Worm (Caenorhabditis elegans) whole organism, L1 larva: ENCODE results near the gene cdc-25.3.

Experiments used
- F16B12.6 ChIP-seq: fragments of 150-350 bp; optimal IDR thresholded peaks from 2 replicates; lab custom pipeline; 2014; ENCODE audit warnings: missing biosample characterization, missing genetic modification characterization
- Y116A8C.19 ChIP-seq: sonication (generic microtip); optimal IDR thresholded peaks from 2 replicates; lab custom pipeline; 2016; ENCODE audit warnings: missing compliant biosample characterization, missing genetic modification characterization, borderline replicate concordance
- aly-2 ChIP-seq: fragments of 150-350 bp; optimal IDR thresholded peaks from 2 replicates; lab custom pipeline; 2014; ENCODE audit warnings: missing biosample characterization, missing genetic modification characterization
- ama-1 ChIP-seq: fragments of 150-350 bp; optimal IDR thresholded peaks from 2 replicates; lab custom pipeline; 2014
- blmp-1 ChIP-seq: fragments of 150-350 bp; optimal IDR thresholded peaks from 2 replicates; lab custom pipeline; 2014; ENCODE audit warnings: missing biosample characterization, missing genetic modification characterization
- ceh-63 ChIP-seq: fragments of 200-800 bp; sonication (Bioruptor generic); optimal IDR thresholded peaks from 2 replicates; lab custom pipeline; 2018; ENCODE audit warnings: mild to moderate bottlenecking, missing genetic modification characterization, missing compliant biosample characterization
- ceh-82 ChIP-seq, 3 experiments: fragments of 150-350 bp in 1 of 3; sonication (generic microtip) in 2 of 3; optimal IDR thresholded peaks; 2 replicates each; lab custom pipeline; 2014 to 2017; ENCODE audit warnings: missing biosample characterization in 3 of 3, missing genetic modification characterization in 3 of 3
- ceh-88 ChIP-seq: fragments of 200-800 bp; sonication (Bioruptor generic); IDR thresholded peaks from 2 replicates; pipeline ENCODE4 v1.3.6; 2022; ENCODE audit warnings: missing genetic modification characterization, missing compliant biosample characterization
- dpl-1 ChIP-seq, 3 experiments: fragments of 150-350 bp in 2 of 3; sonication (generic microtip) in 1 of 3; optimal IDR thresholded peaks; 2 replicates each; lab custom pipeline; 2014 to 2017; ENCODE audit warnings: missing biosample characterization in 3 of 3, missing genetic modification characterization in 3 of 3, missing genetic modification reagents in 3 of 3
- efl-1 ChIP-seq, 4 experiments: fragments of 150-350 bp; optimal IDR thresholded peaks in 3 of 4; peaks in 1 of 4; 1 replicate in 1 of 4; 2 replicates in 3 of 4; lab custom pipeline; 2014; ENCODE audit warnings: missing biosample characterization in 2 of 4, missing genetic modification characterization in 2 of 4, missing genetic modification reagents in 2 of 4
- efl-3 ChIP-seq: fragments of 200-800 bp; sonication (Bioruptor generic); optimal IDR thresholded peaks from 2 replicates; lab custom pipeline; 2018; ENCODE audit warnings: mild to moderate bottlenecking, missing genetic modification characterization, missing compliant biosample characterization
- egl-27 ChIP-seq, 2 experiments: fragments of 150-350 bp in 1 of 2; sonication (generic microtip); optimal IDR thresholded peaks; 3 replicates each; lab custom pipeline; 2017 to 2018; ENCODE audit warnings: missing biosample characterization in 2 of 2, missing genetic modification characterization in 2 of 2, missing genetic modification reagents in 2 of 2
- elt-2 ChIP-seq: sonication (generic microtip); optimal IDR thresholded peaks from 2 replicates; lab custom pipeline; 2016; ENCODE audit warnings: missing genetic modification characterization, mild to moderate bottlenecking, inconsistent platforms, missing compliant biosample characterization, missing genetic modification reagents
- elt-3 ChIP-seq, 6 experiments: fragments of 150-350 bp in 1 of 6; sonication (generic microtip); optimal IDR thresholded peaks; 2 replicates each; lab custom pipeline; 2017 to 2018; ENCODE audit warnings: missing biosample characterization in 6 of 6, missing genetic modification characterization in 6 of 6, inconsistent platforms in 1 of 6
- ets-5 ChIP-seq: fragments of 200-800 bp; sonication (Bioruptor generic); IDR thresholded peaks from 2 replicates; pipeline ENCODE4 v1.3.6; 2022; ENCODE audit warnings: missing genetic modification characterization, missing compliant biosample characterization
- fkh-10 ChIP-seq: sonication (generic microtip); optimal IDR thresholded peaks from 2 replicates; lab custom pipeline; 2017; ENCODE audit warnings: missing biosample characterization, missing genetic modification reagents, missing genetic modification characterization
- fkh-8 ChIP-seq: sonication (generic microtip); optimal IDR thresholded peaks from 2 replicates; lab custom pipeline; 2016; ENCODE audit warnings: mild to moderate bottlenecking, missing genetic modification characterization, missing compliant biosample characterization
- grh-1 ChIP-seq: fragments of 200-800 bp; sonication (Bioruptor generic); IDR thresholded peaks from 2 replicates; pipeline ENCODE4 v1.3.6; 2022; ENCODE audit warnings: missing genetic modification reagents, missing genetic modification characterization, missing compliant biosample characterization
- hlh-17 ChIP-seq: fragments of 200-800 bp; sonication (Bioruptor generic); optimal IDR thresholded peaks from 2 replicates; lab custom pipeline; 2018; ENCODE audit warnings: missing genetic modification characterization, mild to moderate bottlenecking, missing compliant biosample characterization, moderate library complexity, borderline replicate concordance
- isw-1 ChIP-seq: fragments of 200-800 bp; sonication (Bioruptor generic); IDR thresholded peaks from 2 replicates; pipeline ENCODE4 v1.3.6; 2022; ENCODE audit warnings: missing genetic modification characterization, missing compliant biosample characterization
- lin-13 ChIP-seq: fragments of 150-350 bp; optimal IDR thresholded peaks from 2 replicates; lab custom pipeline; 2014; ENCODE audit warnings: missing biosample characterization, missing genetic modification reagents, missing genetic modification characterization
- lin-14 ChIP-seq: fragments of 200-800 bp; sonication (Bioruptor generic); optimal IDR thresholded peaks from 2 replicates; lab custom pipeline; 2018; ENCODE audit warnings: mild to moderate bottlenecking, missing genetic modification characterization, moderate library complexity, missing compliant biosample characterization
- lin-15B ChIP-seq: fragments of 150-350 bp; sonication (generic microtip); optimal IDR thresholded peaks from 3 replicates; lab custom pipeline; 2014; ENCODE audit warnings: missing biosample characterization, missing genetic modification characterization
- lin-35 ChIP-seq, 2 experiments: fragments of 150-350 bp; optimal IDR thresholded peaks; 2 replicates each; lab custom pipeline; 2014; ENCODE audit warnings: missing biosample characterization in 2 of 2, missing genetic modification characterization in 2 of 2, missing genetic modification reagents in 2 of 2
- lir-3 ChIP-seq: sonication (generic microtip); optimal IDR thresholded peaks from 2 replicates; lab custom pipeline; 2016; ENCODE audit warnings: mild to moderate bottlenecking, missing genetic modification characterization, moderate library complexity, missing compliant biosample characterization; ENCODE audit not compliant: poor library complexity
- lsy-2 ChIP-seq, 2 experiments: fragments of 150-350 bp; optimal IDR thresholded peaks; 2 replicates each; lab custom pipeline; 2014; ENCODE audit warnings: missing biosample characterization in 2 of 2, missing genetic modification characterization in 2 of 2
- mef-2 ChIP-seq: fragments of 150-350 bp; optimal IDR thresholded peaks from 2 replicates; lab custom pipeline; 2014; ENCODE audit warnings: missing biosample characterization, missing genetic modification characterization
- nhr-11 ChIP-seq: fragments of 150-350 bp; optimal IDR thresholded peaks from 2 replicates; lab custom pipeline; 2014; ENCODE audit warnings: missing biosample characterization, missing genetic modification characterization
- nhr-19 ChIP-seq: fragments of 200-800 bp; sonication (Bioruptor generic); conservative IDR thresholded peaks from 2 replicates; pipeline ENCODE4 v1.3.6; 2022; ENCODE audit warnings: missing genetic modification characterization, missing compliant biosample characterization
- nhr-20 ChIP-seq: sonication (generic microtip); optimal IDR thresholded peaks from 2 replicates; lab custom pipeline; 2016; ENCODE audit warnings: mild to moderate bottlenecking, missing genetic modification characterization, missing compliant biosample characterization
- nhr-47 ChIP-seq: sonication (generic microtip); optimal IDR thresholded peaks from 2 replicates; lab custom pipeline; 2016; ENCODE audit warnings: mild to moderate bottlenecking, missing genetic modification characterization, moderate library complexity, missing compliant biosample characterization
- nhr-71 ChIP-seq: sonication (generic microtip); optimal IDR thresholded peaks from 2 replicates; lab custom pipeline; 2016; ENCODE audit warnings: mild to moderate bottlenecking, missing genetic modification characterization, moderate library complexity, missing compliant biosample characterization
- nhr-76 ChIP-seq: sonication (generic microtip); optimal IDR thresholded peaks from 2 replicates; lab custom pipeline; 2017; ENCODE audit warnings: missing biosample characterization, missing genetic modification characterization
- nhr-77 ChIP-seq: fragments of 150-350 bp; optimal IDR thresholded peaks from 2 replicates; lab custom pipeline; 2014; ENCODE audit warnings: missing biosample characterization, missing genetic modification characterization
- rnt-1 ChIP-seq: sonication (generic microtip); optimal IDR thresholded peaks from 2 replicates; lab custom pipeline; 2016; ENCODE audit warnings: mild to moderate bottlenecking, missing genetic modification characterization, moderate library complexity, missing compliant biosample characterization
- skn-1 ChIP-seq: fragments of 150-350 bp; optimal IDR thresholded peaks from 2 replicates; lab custom pipeline; 2014; ENCODE audit warnings: missing biosample characterization, missing genetic modification characterization
- snpc-4 ChIP-seq: fragments of 150-350 bp; optimal IDR thresholded peaks from 2 replicates; lab custom pipeline; 2014; ENCODE audit warnings: missing biosample characterization, missing genetic modification characterization
- snu-23 ChIP-seq: sonication (generic microtip); optimal IDR thresholded peaks from 2 replicates; lab custom pipeline; 2016; ENCODE audit warnings: missing genetic modification characterization, missing compliant biosample characterization
- sox-4 ChIP-seq: sonication (generic microtip); optimal IDR thresholded peaks from 2 replicates; lab custom pipeline; 2016; ENCODE audit warnings: missing genetic modification characterization, missing compliant biosample characterization
- sup-37 ChIP-seq: fragments of 200-800 bp; sonication (Bioruptor generic); optimal IDR thresholded peaks from 2 replicates; lab custom pipeline; 2018; ENCODE audit warnings: mild to moderate bottlenecking, missing genetic modification characterization, missing compliant biosample characterization
- swsn-7 ChIP-seq: sonication (generic microtip); optimal IDR thresholded peaks from 2 replicates; lab custom pipeline; 2016; ENCODE audit warnings: missing genetic modification characterization, missing compliant biosample characterization
- tbx-2 ChIP-seq: sonication (generic microtip); optimal IDR thresholded peaks from 2 replicates; lab custom pipeline; 2016; ENCODE audit warnings: missing genetic modification characterization, missing compliant biosample characterization
- unc-30 ChIP-seq: sonication (generic microtip); optimal IDR thresholded peaks from 2 replicates; lab custom pipeline; 2017; ENCODE audit warnings: missing biosample characterization, missing genetic modification characterization
- unc-62 ChIP-seq: fragments of 150-350 bp; optimal IDR thresholded peaks from 2 replicates; lab custom pipeline; 2014; ENCODE audit warnings: missing biosample characterization, missing genetic modification reagents, missing genetic modification characterization
- xbp-1 ChIP-seq: sonication (generic microtip); optimal IDR thresholded peaks from 2 replicates; lab custom pipeline; 2016; ENCODE audit warnings: missing genetic modification characterization, missing compliant biosample characterization
- zag-1 ChIP-seq: fragments of 150-350 bp; optimal IDR thresholded peaks from 2 replicates; lab custom pipeline; 2014; ENCODE audit warnings: missing biosample characterization, missing genetic modification characterization
- ztf-11 ChIP-seq, 2 experiments: sonication (generic microtip); optimal IDR thresholded peaks; 2 replicates each; lab custom pipeline; 2016 to 2017; ENCODE audit warnings: missing genetic modification characterization in 2 of 2, missing biosample characterization in 1 of 2, missing compliant biosample characterization in 1 of 2
- ztf-4 ChIP-seq: fragments of 150-350 bp; optimal IDR thresholded peaks from 2 replicates; lab custom pipeline; 2014; ENCODE audit warnings: missing biosample characterization, missing genetic modification characterization

The cdc-25.3 gene

ce11 chrIII:8944357-8944756 is 26.6 kb upstream of the cdc-25.3 start, which contains the start of gene dhrr-1:
TSS of gene dhrr-1 (plus strand) at chrIII:8944657.
- TF ChIP-seq nhr-71 (tag; lab: Kevin White, UChicago) (no peak), lin-15B (tag; lab: Kevin White, UChicago) (no peak), ceh-82 (tag; optimal IDR thresholded peaks at IDR 0.05; lab: Kevin White, UChicago) (no peak), unc-30 (no peak), nhr-76 (tag; lab: Kevin White, UChicago) (no peak), ama-1 (lab: Kevin White, UChicago) (no peak), efl-1 (optimal IDR thresholded peaks at IDR 0.05; lab: Kevin White, UChicago) (no peak), efl-1 (GFP tag; optimal IDR thresholded peaks at IDR 0.05 in 1 of 2; lab: Kevin White, UChicago) (peak in 1 of 2 experiments; percentile 84), fkh-8 (tag; lab: Kevin White, UChicago) (no peak)
- TF ChIP-seq, all 84 proteins: peak for 1

ce11 chrIII:8937571-8937970 is 19.8 kb upstream of the cdc-25.3 start:
- TF ChIP-seq aly-2 (tag; lab: Kevin White, UChicago) (peak; percentile 27), swsn-7 (tag; lab: Kevin White, UChicago) (peak; percentile 76), efl-3 (GFP tag; lab: Kevin White, UChicago) (no peak), rnt-1 (tag; lab: Kevin White, UChicago) (peak; percentile 86), unc-30 (no peak), hlh-17 (GFP tag; lab: Kevin White, UChicago) (no peak), nhr-19 (GFP tag; lab: Robert Waterston, UW) (peak; percentile 76), snpc-4 (tag; lab: Kevin White, UChicago) (peak; percentile 52), nhr-20 (tag; lab: Kevin White, UChicago) (peak; percentile 79), blmp-1 (peak; percentile 12), zag-1 (tag; lab: Kevin White, UChicago) (peak; percentile 7), nhr-76 (tag; lab: Kevin White, UChicago) (no peak), lin-14 (peak; percentile 77), ztf-4 (tag; lab: Kevin White, UChicago) (peak; percentile 38), nhr-47 (tag; lab: Kevin White, UChicago) (peak; percentile 83), elt-2 (tag; lab: Kevin White, UChicago) (peak; percentile 50), fkh-8 (tag; lab: Kevin White, UChicago) (peak; percentile 68), ceh-82 (tag; optimal IDR thresholded peaks at IDR 0.05; lab: Kevin White, UChicago) (peak; percentile 27 to 74 (median 58)), elt-3 (tag; optimal IDR thresholded peaks at IDR 0.05; lab: Kevin White, UChicago) (peak in 2 of 6 experiments; percentile 4 to 11), lir-3 (peak; percentile 49), isw-1 (GFP tag; lab: Robert Waterston, UW) (peak; percentile 35), tbx-2 (tag; lab: Kevin White, UChicago) (peak; percentile 73), ceh-63 (GFP tag; lab: Kevin White, UChicago) (no peak), sox-4 (tag; lab: Kevin White, UChicago) (peak; percentile 34), lin-35 (GFP tag; optimal IDR thresholded peaks at IDR 0.05; lab: Kevin White, UChicago) (peak; percentile 64 to 82), nhr-11 (tag; lab: Kevin White, UChicago) (no peak), F16B12.6 (tag; lab: Kevin White, UChicago) (peak; percentile 38), ztf-11 (tag; optimal IDR thresholded peaks at IDR 0.05; lab: Kevin White, UChicago) (peak in 1 of 2 experiments; percentile 41), Y116A8C.19 (tag; lab: Kevin White, UChicago) (no peak), xbp-1 (tag; lab: Kevin White, UChicago) (peak; percentile 73), unc-62 (no peak), efl-1 (optimal IDR thresholded peaks at IDR 0.05; lab: Kevin White, UChicago) (peak; percentile 55 to 71), efl-1 (GFP tag; optimal IDR thresholded peaks at IDR 0.05 in 1 of 2; lab: Kevin White, UChicago) (peak; percentile 47 to 97), lin-13 (peak; percentile 76), nhr-77 (tag; lab: Kevin White, UChicago) (peak; percentile 54), egl-27 (tag; optimal IDR thresholded peaks at IDR 0.05; lab: Kevin White, UChicago) (no peak), mef-2 (tag; lab: Kevin White, UChicago) (no peak), lsy-2 (tag; optimal IDR thresholded peaks at IDR 0.05; lab: Kevin White, UChicago) (peak; percentile 72 to 85), ceh-88 (peak; percentile 32; the same call in 1 of the 2 replicates), skn-1 (tag; lab: Kevin White, UChicago) (peak; percentile 72), snu-23 (peak; percentile 86), fkh-10 (no peak), ets-5 (no peak), grh-1 (GFP tag; lab: Robert Waterston, UW) (no peak), ama-1 (lab: Kevin White, UChicago) (no peak), sup-37 (GFP tag; lab: Kevin White, UChicago) (no peak), dpl-1 (GFP tag; optimal IDR thresholded peaks at IDR 0.05; lab: Kevin White, UChicago) (peak; percentile 38 to 68 (median 60))
